Fruit fly (Drosophila melanogaster): ENCODE data around the gene CG12170.

The CG12170 gene

dm6 chr3R:5671795-5672657 lies 35.0 kb downstream of the CG12170 start:
- TF ChIP-seq noc (tag; optimal IDR thresholded peaks at IDR 0.05), result no peak

- peak; percentile 84 for TF ChIP-seq noc (tag; optimal IDR thresholded peaks at IDR 0.05)
Measured at dm6 chr3R:5672658-5673217, 35.7 kb downstream of the CG12170 start.

- no peak for TF ChIP-seq noc (tag; optimal IDR thresholded peaks at IDR 0.05)
Measured at dm6 chr3R:5682238-5682637, 45.2 kb downstream of the CG12170 start.

- TF ChIP-seq noc (tag; optimal IDR thresholded peaks at IDR 0.05), result no peak
Measured at dm6 chr3R:5682921-5683748, 46.1 kb downstream of the CG12170 start.

dm6 chr3R:5684550-5685118 lies 47.6 kb downstream of the CG12170 start:
- no peak for TF ChIP-seq noc (tag; optimal IDR thresholded peaks at IDR 0.05)

dm6 chr3R:5685269-5686048 lies 48.4 kb downstream of the CG12170 start, which contains the start of the genes Rab23 and plx:
Rab23 (minus strand) TSS chr3R:5685434.
plx (plus strand) TSS chr3R:5685855.
- no peak for TF ChIP-seq noc (tag; optimal IDR thresholded peaks at IDR 0.05)

dm6 chr3R:5686049-5686757 lies 49.2 kb downstream of the CG12170 start:
- no peak for TF ChIP-seq noc (tag; optimal IDR thresholded peaks at IDR 0.05)
